Worm (Caenorhabditis elegans) whole organism, L1 larva: Measurements from ENCODE around the gene str-60.

Experiments
- C04F5.9 ChIP-seq: sonication (generic microtip); optimal IDR thresholded peaks from 2 replicates; lab custom pipeline; 2016; ENCODE audit warnings: missing genetic modification characterization, missing compliant biosample characterization
- C34B4.2 ChIP-seq: sonication (generic microtip); optimal IDR thresholded peaks from 2 replicates; lab custom pipeline; 2017; ENCODE audit warnings: mild to moderate bottlenecking, missing genetic modification characterization, missing compliant biosample characterization
- F16B12.6 ChIP-seq: fragments of 150-350 bp; optimal IDR thresholded peaks from 2 replicates; lab custom pipeline; 2014; ENCODE audit warnings: missing biosample characterization, missing genetic modification characterization
- Y116A8C.19 ChIP-seq: sonication (generic microtip); optimal IDR thresholded peaks from 2 replicates; lab custom pipeline; 2016; ENCODE audit warnings: missing compliant biosample characterization, missing genetic modification characterization, borderline replicate concordance
- aha-1 ChIP-seq: fragments of 150-350 bp; optimal IDR thresholded peaks from 2 replicates; lab custom pipeline; 2014; ENCODE audit warnings: missing biosample characterization, missing genetic modification characterization
- alr-1 ChIP-seq: fragments of 200-800 bp; sonication (Bioruptor generic); optimal IDR thresholded peaks from 2 replicates; lab custom pipeline; 2018; ENCODE audit warnings: borderline replicate concordance, mild to moderate bottlenecking, missing genetic modification characterization, missing compliant biosample characterization
- ama-1 ChIP-seq: fragments of 150-350 bp; optimal IDR thresholded peaks from 2 replicates; lab custom pipeline; 2014
- blmp-1 ChIP-seq: fragments of 150-350 bp; optimal IDR thresholded peaks from 2 replicates; lab custom pipeline; 2014; ENCODE audit warnings: missing biosample characterization, missing genetic modification characterization
- ceh-82 ChIP-seq, 3 experiments: fragments of 150-350 bp in 1 of 3; sonication (generic microtip) in 2 of 3; optimal IDR thresholded peaks; 2 replicates each; lab custom pipeline; 2014 to 2017; ENCODE audit warnings: missing biosample characterization in 3 of 3, missing genetic modification characterization in 3 of 3
- efl-1 ChIP-seq, 4 experiments: fragments of 150-350 bp; optimal IDR thresholded peaks in 3 of 4; peaks in 1 of 4; 1 replicate in 1 of 4; 2 replicates in 3 of 4; lab custom pipeline; 2014; ENCODE audit warnings: missing biosample characterization in 2 of 4, missing genetic modification characterization in 2 of 4, missing genetic modification reagents in 2 of 4
- elt-2 ChIP-seq: sonication (generic microtip); optimal IDR thresholded peaks from 2 replicates; lab custom pipeline; 2016; ENCODE audit warnings: missing genetic modification characterization, mild to moderate bottlenecking, inconsistent platforms, missing compliant biosample characterization, missing genetic modification reagents
- fkh-4 ChIP-seq: sonication (generic microtip); optimal IDR thresholded peaks from 2 replicates; lab custom pipeline; 2016; ENCODE audit warnings: missing compliant biosample characterization, missing genetic modification characterization, borderline replicate concordance
- fkh-8 ChIP-seq: sonication (generic microtip); optimal IDR thresholded peaks from 2 replicates; lab custom pipeline; 2016; ENCODE audit warnings: mild to moderate bottlenecking, missing genetic modification characterization, missing compliant biosample characterization
- hlh-4 ChIP-seq: sonication (generic microtip); optimal IDR thresholded peaks from 2 replicates; lab custom pipeline; 2016; ENCODE audit warnings: mild to moderate bottlenecking, missing genetic modification characterization, missing compliant biosample characterization
- isw-1 ChIP-seq: fragments of 200-800 bp; sonication (Bioruptor generic); IDR thresholded peaks from 2 replicates; pipeline ENCODE4 v1.3.6; 2022; ENCODE audit warnings: missing genetic modification characterization, missing compliant biosample characterization
- jun-1 ChIP-seq: fragments of 150-350 bp; optimal IDR thresholded peaks from 2 replicates; lab custom pipeline; 2014; ENCODE audit warnings: missing biosample characterization, missing genetic modification reagents, missing genetic modification characterization
- lin-13 ChIP-seq: fragments of 150-350 bp; optimal IDR thresholded peaks from 2 replicates; lab custom pipeline; 2014; ENCODE audit warnings: missing biosample characterization, missing genetic modification reagents, missing genetic modification characterization
- lin-14 ChIP-seq: fragments of 200-800 bp; sonication (Bioruptor generic); optimal IDR thresholded peaks from 2 replicates; lab custom pipeline; 2018; ENCODE audit warnings: mild to moderate bottlenecking, missing genetic modification characterization, moderate library complexity, missing compliant biosample characterization
- lin-35 ChIP-seq, 2 experiments: fragments of 150-350 bp; optimal IDR thresholded peaks; 2 replicates each; lab custom pipeline; 2014; ENCODE audit warnings: missing biosample characterization in 2 of 2, missing genetic modification characterization in 2 of 2, missing genetic modification reagents in 2 of 2
- lir-3 ChIP-seq: sonication (generic microtip); optimal IDR thresholded peaks from 2 replicates; lab custom pipeline; 2016; ENCODE audit warnings: mild to moderate bottlenecking, missing genetic modification characterization, moderate library complexity, missing compliant biosample characterization; ENCODE audit not compliant: poor library complexity
- mdl-1 ChIP-seq, 2 experiments: fragments of 150-350 bp; optimal IDR thresholded peaks; 2 replicates each; lab custom pipeline; 2014 to 2017; ENCODE audit warnings: missing biosample characterization in 2 of 2, missing genetic modification characterization in 2 of 2, inconsistent platforms in 1 of 2
- mef-2 ChIP-seq: fragments of 150-350 bp; optimal IDR thresholded peaks from 2 replicates; lab custom pipeline; 2014; ENCODE audit warnings: missing biosample characterization, missing genetic modification characterization
- nhr-11 ChIP-seq: fragments of 150-350 bp; optimal IDR thresholded peaks from 2 replicates; lab custom pipeline; 2014; ENCODE audit warnings: missing biosample characterization, missing genetic modification characterization
- nhr-19 ChIP-seq: fragments of 200-800 bp; sonication (Bioruptor generic); conservative IDR thresholded peaks from 2 replicates; pipeline ENCODE4 v1.3.6; 2022; ENCODE audit warnings: missing genetic modification characterization, missing compliant biosample characterization
- pax-3 ChIP-seq: fragments of 200-800 bp; sonication (Bioruptor generic); optimal IDR thresholded peaks from 2 replicates; lab custom pipeline; 2018; ENCODE audit warnings: mild to moderate bottlenecking, missing genetic modification characterization, moderate library complexity, missing compliant biosample characterization
- rnt-1 ChIP-seq: sonication (generic microtip); optimal IDR thresholded peaks from 2 replicates; lab custom pipeline; 2016; ENCODE audit warnings: mild to moderate bottlenecking, missing genetic modification characterization, moderate library complexity, missing compliant biosample characterization
- sptf-1 ChIP-seq: fragments of 150-350 bp; optimal IDR thresholded peaks from 2 replicates; lab custom pipeline; 2014; ENCODE audit warnings: missing biosample characterization, missing genetic modification characterization
- sup-37 ChIP-seq: fragments of 200-800 bp; sonication (Bioruptor generic); optimal IDR thresholded peaks from 2 replicates; lab custom pipeline; 2018; ENCODE audit warnings: mild to moderate bottlenecking, missing genetic modification characterization, missing compliant biosample characterization
- tlp-1 ChIP-seq: fragments of 150-350 bp; optimal IDR thresholded peaks from 2 replicates; lab custom pipeline; 2014; ENCODE audit warnings: missing biosample characterization, missing genetic modification characterization
- vab-15 ChIP-seq: sonication (generic microtip); optimal IDR thresholded peaks from 2 replicates; lab custom pipeline; 2017; ENCODE audit warnings: missing genotype, mild to moderate bottlenecking, missing genetic modification characterization, missing compliant biosample characterization

str-60 gene

ce11 chrV:15890115-15890514 lies 7.7 kb upstream of the str-60 start:
- TF ChIP-seq alr-1 (tag; lab: Kevin White, UChicago) (no peak), elt-2 (peak; percentile 57)

- TF ChIP-seq lin-13 (GFP tag; lab: Kevin White, UChicago) (no peak), elt-2 (peak; percentile 57), lin-14 (GFP tag; lab: Kevin White, UChicago) (peak; percentile 23), F16B12.6 (tag; lab: Kevin White, UChicago) (no peak), fkh-8 (tag; lab: Kevin White, UChicago) (peak; percentile 10), lin-35 (GFP tag; optimal IDR thresholded peaks at IDR 0.05; lab: Kevin White, UChicago) (peak in 1 of 2 experiments; percentile 27)
Measured at ce11 chrV:15891279-15891678, 6.5 kb upstream of the str-60 start.

- TF ChIP-seq jun-1 (no peak), isw-1 (GFP tag; lab: Robert Waterston, UW) (no peak), C34B4.2 (no peak), ama-1 (no peak), C04F5.9 (tag; lab: Kevin White, UChicago) (no peak), nhr-19 (GFP tag; lab: Robert Waterston, UW) (no peak), pax-3 (no peak), fkh-4 (tag; lab: Kevin White, UChicago) (no peak)
Measured at ce11 chrV:15891761-15892160, 6.0 kb upstream of the str-60 start, which contains the start of gene T06C12.12. T06C12.12 (plus strand) TSS chrV:15892061.

DNA sequence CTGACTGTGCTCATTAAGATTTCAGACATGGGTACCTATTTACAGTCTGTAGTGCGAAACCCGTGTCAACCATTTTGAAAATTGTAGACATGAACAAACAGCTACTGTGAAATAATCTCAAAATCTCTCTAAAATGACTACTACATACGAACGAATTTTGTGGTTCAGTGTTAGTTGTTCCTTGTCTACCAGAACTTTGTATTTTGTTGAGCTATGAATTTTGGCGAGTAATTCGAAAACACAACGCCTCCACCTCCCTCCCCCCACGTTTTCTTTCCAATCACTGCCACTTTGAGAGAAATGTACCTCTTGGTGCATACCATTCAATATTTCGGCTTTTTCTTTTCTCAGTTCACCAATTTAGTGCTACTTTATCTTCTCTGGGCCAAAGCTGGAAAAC lies 5.1 kb upstream of the str-60 start, which contains the start of gene T06C12.11:
Gene T06C12.11 (plus strand): TSS at position 301 of the 400 bp plus-strand sequence.
- no peak for TF ChIP-seq nhr-11
- no peak for TF ChIP-seq aha-1 (tag; lab: Kevin White, UChicago)
- no peak for TF ChIP-seq Y116A8C.19 (tag; lab: Kevin White, UChicago)
- no peak for TF ChIP-seq mdl-1 (tag; optimal IDR thresholded peaks at IDR 0.05; lab: Kevin White, UChicago)
- TF ChIP-seq sptf-1 (tag; lab: Kevin White, UChicago), result no peak
- no peak for TF ChIP-seq alr-1 (tag; lab: Kevin White, UChicago)
- TF ChIP-seq mef-2 (tag; lab: Kevin White, UChicago), result no peak
- no peak for TF ChIP-seq vab-15
- no peak for TF ChIP-seq ceh-82 (tag; optimal IDR thresholded peaks at IDR 0.05; lab: Kevin White, UChicago)
- no peak for TF ChIP-seq jun-1
- TF ChIP-seq, all 84 proteins: peak for 0

ce11 chrV:15896671-15897070 lies 1.1 kb upstream of the str-60 start, which contains the start of gene nhr-213:
nhr-213 (minus strand) TSS chrV:15896771.
- TF ChIP-seq hlh-4, result no peak
- no peak for TF ChIP-seq ama-1

- TF ChIP-seq isw-1 (GFP tag; lab: Robert Waterston, UW) (no peak), mef-2 (tag; lab: Kevin White, UChicago) (no peak), sup-37 (GFP tag; lab: Kevin White, UChicago) (no peak), rnt-1 (no peak), tlp-1 (no peak), lir-3 (tag; lab: Kevin White, UChicago) (no peak)
Measured at ce11 chrV:15899696-15900095, 1.9 kb downstream of the str-60 start, which contains the start of gene T06C12.14. T06C12.14 (plus strand) TSS chrV:15899996.

DNA sequence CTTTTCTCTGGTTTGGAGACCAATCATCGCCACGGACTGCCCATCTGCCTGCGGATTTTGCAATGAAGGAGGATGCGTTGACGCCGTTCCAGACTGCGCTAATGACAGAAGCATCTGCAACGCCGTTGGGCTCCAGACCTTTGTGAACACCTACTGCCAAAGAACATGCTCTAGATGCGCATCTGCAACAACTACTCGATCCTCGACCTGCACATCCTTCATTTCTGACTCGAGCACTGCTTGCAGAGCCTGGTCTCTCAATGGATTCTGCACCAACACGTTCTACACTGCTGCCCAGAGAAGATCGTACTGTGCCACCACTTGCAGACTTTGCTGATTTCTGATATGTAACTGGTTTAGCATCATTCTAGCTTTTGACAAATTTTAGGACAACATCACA lies 2.8 kb downstream of the str-60 start:
- TF ChIP-seq blmp-1 (tag; lab: Kevin White, UChicago) (no peak), efl-1 (optimal IDR thresholded peaks at IDR 0.05; lab: Kevin White, UChicago) (no peak), efl-1 (GFP tag; optimal IDR thresholded peaks at IDR 0.05 in 1 of 2; lab: Kevin White, UChicago) (peak in 1 of 2 experiments; percentile 90)
